Worm (Caenorhabditis elegans) whole organism, young adult: ENCODE results near the gene taf-7.2.

Experiments used
- ceh-58 ChIP-seq: fragments of 200-800 bp; sonication (Bioruptor generic); IDR thresholded peaks from 2 replicates; pipeline ENCODE4 v1.3.6; 2022; ENCODE audit warnings: missing genetic modification characterization, missing compliant biosample characterization
- him-1 ChIP-seq: sonication (generic microtip); optimal IDR thresholded peaks from 2 replicates; lab custom pipeline; 2016; ENCODE audit warnings: missing genotype, missing genetic modification reagents, missing genetic modification characterization, missing compliant biosample characterization
- hsf-1 ChIP-seq: fragments of 200-800 bp; sonication (Bioruptor generic); IDR thresholded peaks from 2 replicates; pipeline ENCODE4 v1.3.6; 2022; ENCODE audit warnings: missing genetic modification reagents, missing genetic modification characterization, missing compliant biosample characterization
- madf-6 ChIP-seq: fragments of 200-800 bp; sonication (Bioruptor generic); IDR thresholded peaks from 2 replicates; pipeline ENCODE4 v1.3.6; 2022; ENCODE audit warnings: missing genetic modification reagents, missing genetic modification characterization, missing compliant biosample characterization
- nhr-120 ChIP-seq: fragments of 200-800 bp; sonication (Bioruptor generic); IDR thresholded peaks from 2 replicates; pipeline ENCODE4 v1.3.6; 2022; ENCODE audit warnings: missing genetic modification characterization, missing compliant biosample characterization
- sea-2 ChIP-seq: fragments of 200-800 bp; sonication (Bioruptor generic); IDR thresholded peaks from 2 replicates; pipeline ENCODE4 v1.3.6; 2022; ENCODE audit warnings: missing genetic modification characterization, missing compliant biosample characterization
- snpc-4 ChIP-seq, 5 experiments: fragments of 150-350 bp in 1 of 5; sonication (generic microtip) in 4 of 5; optimal IDR thresholded peaks; 2 replicates each; lab custom pipeline; 2014 to 2018; ENCODE audit warnings: missing genetic modification characterization in 5 of 5, missing biosample characterization in 3 of 5, antibody characterized with exemption in 2 of 5, mild to moderate bottlenecking in 2 of 5, missing compliant biosample characterization in 2 of 5, missing genotype in 2 of 5, moderate library complexity in 2 of 5, missing genetic modification reagents in 1 of 5
- tbp1 ChIP-seq: fragments of 200-800 bp; sonication (Bioruptor generic); optimal IDR thresholded peaks from 2 replicates; lab custom pipeline; 2018; ENCODE audit warnings: mild to moderate bottlenecking, missing genetic modification characterization, missing compliant biosample characterization

DNA sequence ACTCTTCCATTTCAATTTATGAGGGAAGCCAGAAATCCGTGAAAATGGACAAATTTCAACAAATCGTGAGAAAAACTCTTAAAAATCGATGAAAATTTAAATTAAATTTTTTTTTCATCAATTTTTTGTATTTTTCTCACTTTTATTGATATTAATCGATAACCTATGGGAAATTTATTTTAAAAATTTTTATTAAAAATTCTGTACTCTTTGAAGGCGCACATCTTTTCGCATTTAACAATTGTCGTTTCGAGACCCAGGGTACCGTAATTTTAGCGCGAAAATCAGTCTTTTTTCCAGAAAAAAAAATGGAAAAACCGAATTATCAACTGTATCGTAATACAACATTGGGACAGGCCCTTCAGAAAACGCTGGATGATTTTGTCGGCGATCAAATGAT is 48.8 kb downstream of the taf-7.2 start, which contains the start of gene gtf-2A2:
- TF ChIP-seq him-1 (tag; lab: Kevin White, UChicago) (no peak), madf-6 (GFP tag; lab: Robert Waterston, UW) (no peak), sea-2 (GFP tag; lab: Robert Waterston, UW) (no peak), snpc-4 (GFP tag; optimal IDR thresholded peaks at IDR 0.05; lab: Kevin White, UChicago) (no peak), snpc-4 (tag; optimal IDR thresholded peaks at IDR 0.05; lab: Kevin White, UChicago) (no peak), ceh-58 (GFP tag; lab: Robert Waterston, UW) (no peak), nhr-120 (GFP tag; lab: Robert Waterston, UW) (no peak), tbp1 (GFP tag; lab: Kevin White, UChicago) (no peak), hsf-1 (GFP tag; lab: Robert Waterston, UW) (no peak)
